Worm (Caenorhabditis elegans): ENCODE data around the gene F01F1.15.

Gene F01F1.15

ce11 chrIII:5864270-5864669 lies 5.1 kb downstream of the F01F1.15 start, which contains the start of gene rabn-5:
rabn-5 (plus strand) TSS chrIII:5864553.
- TF ChIP-seq C16A3.4 (tag; optimal IDR thresholded peaks at IDR 0.05) (no peak), sox-4 (tag; optimal IDR thresholded peaks at IDR 0.05) (no peak), efl-1 (optimal IDR thresholded peaks at IDR 0.05) (peak; percentile 13 to 19), efl-1 (GFP tag; optimal IDR thresholded peaks at IDR 0.05 in 1 of 2) (peak in 1 of 2 experiments; percentile 51), dpl-1 (GFP tag; optimal IDR thresholded peaks at IDR 0.05) (peak in 1 of 3 experiments; percentile 59), mep-1 (tag; optimal IDR thresholded peaks at IDR 0.05) (peak; percentile 16), mab-9 (GFP tag; IDR thresholded peaks at IDR 0.05) (no peak), ceh-8 (GFP tag; optimal IDR thresholded peaks at IDR 0.05) (no peak), lsy-2 (tag; optimal IDR thresholded peaks at IDR 0.05) (peak in 1 of 2 experiments; percentile 2), nhr-19 (GFP tag; conservative IDR thresholded peaks at IDR 0.05) (no peak)

- TF ChIP-seq lin-35 (GFP tag; optimal IDR thresholded peaks at IDR 0.05) (peak in 1 of 2 experiments; percentile 25), egl-27 (tag; optimal IDR thresholded peaks at IDR 0.05) (no peak), nhr-90 (tag; optimal IDR thresholded peaks at IDR 0.05; ENCODE audit: poor library complexity) (no peak), mep-1 (tag; optimal IDR thresholded peaks at IDR 0.05) (no peak), blmp-1 (tag; optimal IDR thresholded peaks at IDR 0.05) (peak; percentile 62), tlp-1 (tag; optimal IDR thresholded peaks at IDR 0.05) (peak; percentile 25), elt-2 (tag; optimal IDR thresholded peaks at IDR 0.05) (peak; percentile 78), pqm-1 (tag; optimal IDR thresholded peaks at IDR 0.05) (peak; percentile 36), ces-1 (GFP tag; optimal IDR thresholded peaks at IDR 0.05) (no peak)
These were observed 5.6 kb downstream of the F01F1.15 start, which contains the start of gene dnpp-1 for ce11 chrIII:5863774-5864173. dnpp-1 (minus strand) TSS chrIII:5863803.

- TF ChIP-seq lin-35 (GFP tag; optimal IDR thresholded peaks at IDR 0.05) = no peak
- no peak for TF ChIP-seq efl-1 (optimal IDR thresholded peaks at IDR 0.05)
- TF ChIP-seq efl-1 (GFP tag; optimal IDR thresholded peaks at IDR 0.05 in 1 of 2) = peak in 1 of 2 experiments; percentile 75
- no peak for TF ChIP-seq sptf-1 (tag; optimal IDR thresholded peaks at IDR 0.05)
These were observed 10.3 kb downstream of the F01F1.15 start, which contains the start of gene dpf-4 for ce11 chrIII:5859008-5859407. dpf-4 (plus strand) TSS chrIII:5859308.

ce11 chrIII:5855637-5856179 lies 13.6 kb downstream of the F01F1.15 start, which contains the start of the genes cct-6 and alh-9:
cct-6 (minus strand) TSS chrIII:5855687.
alh-9 (plus strand) TSS chrIII:5856018.
- TF ChIP-seq mdl-1 (tag; optimal IDR thresholded peaks at IDR 0.05) = peak in 1 of 2 experiments; percentile 83
- TF ChIP-seq lir-3 (tag; optimal IDR thresholded peaks at IDR 0.05; ENCODE audit: poor library complexity) = peak; percentile 42
- no peak for TF ChIP-seq zag-1 (tag; optimal IDR thresholded peaks at IDR 0.05)
- TF ChIP-seq sup-37 (GFP tag; optimal IDR thresholded peaks at IDR 0.05) = no peak
- TF ChIP-seq fos-1 (tag; optimal IDR thresholded peaks at IDR 0.05) = peak; percentile 62
- no peak for TF ChIP-seq C34B4.2 (tag; optimal IDR thresholded peaks at IDR 0.05)
- TF ChIP-seq ztf-4 (tag; optimal IDR thresholded peaks at IDR 0.05) = peak; percentile 61
- peak; percentile 65 for TF ChIP-seq nhr-90 (tag; optimal IDR thresholded peaks at IDR 0.05; ENCODE audit: poor library complexity)
- peak; percentile 65 for TF ChIP-seq jun-1 (tag; optimal IDR thresholded peaks at IDR 0.05)
- no peak for TF ChIP-seq sptf-1 (tag; optimal IDR thresholded peaks at IDR 0.05)
- peak; percentile 98 for TF ChIP-seq lin-35 (GFP tag; optimal IDR thresholded peaks at IDR 0.05)
- TF ChIP-seq ets-5 (GFP tag; IDR thresholded peaks at IDR 0.05) = no peak
- TF ChIP-seq pqm-1 (tag; optimal IDR thresholded peaks at IDR 0.05) = no peak
- peak; percentile 81 for TF ChIP-seq rnt-1 (tag; optimal IDR thresholded peaks at IDR 0.05)
- TF ChIP-seq blmp-1 (tag; optimal IDR thresholded peaks at IDR 0.05) = peak; percentile 87
- TF ChIP-seq fkh-10 (GFP tag; optimal IDR thresholded peaks at IDR 0.05) = peak; percentile 28
- TF ChIP-seq C16A3.4 (tag; optimal IDR thresholded peaks at IDR 0.05) = peak; percentile 88
- peak; percentile 81 for TF ChIP-seq nhr-47 (tag; optimal IDR thresholded peaks at IDR 0.05)
- peak; percentile 42 for TF ChIP-seq egl-13 (tag; optimal IDR thresholded peaks at IDR 0.05)
- TF ChIP-seq snu-23 (GFP tag; optimal IDR thresholded peaks at IDR 0.05) = peak; percentile 89
- no peak for TF ChIP-seq unc-30 (tag; optimal IDR thresholded peaks at IDR 0.05)
- TF ChIP-seq nhr-28 (tag; optimal IDR thresholded peaks at IDR 0.05) = no peak
- TF ChIP-seq ama-1 (optimal IDR thresholded peaks at IDR 0.05) = peak; percentile 49
- peak; percentile 30 for TF ChIP-seq irx-1 (tag; optimal IDR thresholded peaks at IDR 0.05)
- TF ChIP-seq nhr-19 (GFP tag; conservative IDR thresholded peaks at IDR 0.05) = peak; percentile 78
- peak; percentile 75 for TF ChIP-seq swsn-7 (tag; optimal IDR thresholded peaks at IDR 0.05)
- no peak for TF ChIP-seq hlh-4 (tag; optimal IDR thresholded peaks at IDR 0.05)
- TF ChIP-seq pag-3 (tag; optimal IDR thresholded peaks at IDR 0.05; ENCODE audit: borderline replicate concordance, insufficient read depth) = no peak
- TF ChIP-seq alr-1 (tag; optimal IDR thresholded peaks at IDR 0.05; ENCODE audit: borderline replicate concordance) = no peak
- peak; percentile 87 for TF ChIP-seq nhr-71 (tag; optimal IDR thresholded peaks at IDR 0.05)
- TF ChIP-seq efl-3 (GFP tag; optimal IDR thresholded peaks at IDR 0.05) = no peak
- TF ChIP-seq skn-1 (tag; optimal IDR thresholded peaks at IDR 0.05) = peak; percentile 84
